Fruit fly (Drosophila melanogaster) ovary, adult (tissue): Measurements from ENCODE around the gene CG7886.
A peak's percentile ranks its signal among the peaks of the same experiment; 100 is the strongest.

Experiments
- CG17801 ChIP-seq: fragments of 200-800 bp; optimal IDR thresholded peaks from 2 replicates; lab custom pipeline; 2019; ENCODE audit warnings: missing biosample characterization, mild to moderate bottlenecking, missing genetic modification characterization, moderate library complexity; ENCODE audit not compliant: partially characterized antibody

CG7886 gene

dm6 chr3R:14642463-14642862 lies at the start of gene CG7886:
CG7886 (minus strand) TSS chr3R:14642563.
- no peak for TF ChIP-seq CG17801 (GFP tag; lab: Kevin White, UChicago)

- TF ChIP-seq CG17801 (GFP tag; lab: Kevin White, UChicago), result peak; percentile 18
Measured at dm6 chr3R:14691019-14691777, 48.8 kb upstream of the CG7886 start.

dm6 chr3R:14690065-14690464 lies 47.7 kb upstream of the CG7886 start:
- no peak for TF ChIP-seq CG17801 (GFP tag; lab: Kevin White, UChicago)

dm6 chr3R:14687296-14687695 lies 44.9 kb upstream of the CG7886 start:
- no peak for TF ChIP-seq CG17801 (GFP tag; lab: Kevin White, UChicago)

dm6 chr3R:14683928-14684327 lies 41.6 kb upstream of the CG7886 start:
- TF ChIP-seq CG17801 (GFP tag; lab: Kevin White, UChicago), result no peak

dm6 chr3R:14680112-14680665 lies 37.8 kb upstream of the CG7886 start:
- peak; percentile 33 for TF ChIP-seq CG17801 (GFP tag; lab: Kevin White, UChicago)

- no peak for TF ChIP-seq CG17801 (GFP tag; lab: Kevin White, UChicago)
Measured at dm6 chr3R:14679381-14680111, 37.2 kb upstream of the CG7886 start.

dm6 chr3R:14677814-14678213 lies 35.5 kb upstream of the CG7886 start:
- no peak for TF ChIP-seq CG17801 (GFP tag; lab: Kevin White, UChicago)

dm6 chr3R:14677065-14677464 lies 34.7 kb upstream of the CG7886 start:
- no peak for TF ChIP-seq CG17801 (GFP tag; lab: Kevin White, UChicago)

- no peak for TF ChIP-seq CG17801 (GFP tag; lab: Kevin White, UChicago)
Measured at dm6 chr3R:14674762-14675161, 32.4 kb upstream of the CG7886 start.

- TF ChIP-seq CG17801 (GFP tag; lab: Kevin White, UChicago), result no peak
Measured at dm6 chr3R:14672915-14673314, 30.6 kb upstream of the CG7886 start.

- TF ChIP-seq CG17801 (GFP tag; lab: Kevin White, UChicago), result no peak
Measured at dm6 chr3R:14670840-14671239, 28.5 kb upstream of the CG7886 start.

- TF ChIP-seq CG17801 (GFP tag; lab: Kevin White, UChicago), result no peak
Measured at dm6 chr3R:14662989-14663500, 20.7 kb upstream of the CG7886 start, which contains the start of the genes Rad17 and BigH1. Rad17 (minus strand) TSS chr3R:14663197. BigH1 (plus strand) TSS chr3R:14663450.

- TF ChIP-seq CG17801 (GFP tag; lab: Kevin White, UChicago), result peak; percentile 72
Measured at dm6 chr3R:14659354-14659804, 17.0 kb upstream of the CG7886 start, which contains the start of gene Hexim. Hexim (plus strand) TSS chr3R:14659438.

- no peak for TF ChIP-seq CG17801 (GFP tag; lab: Kevin White, UChicago)
Measured at dm6 chr3R:14658170-14658569, 15.8 kb upstream of the CG7886 start.
